Worm (Caenorhabditis elegans) whole organism, L4 larva: Measurements from ENCODE around the gene R07E3.4.
A peak's percentile ranks its signal among the peaks of the same experiment; 100 is the strongest.

Experiments
- D1046.2 ChIP-seq: fragments of 200-800 bp; sonication (Bioruptor generic); IDR thresholded peaks from 2 replicates; pipeline ENCODE4 v1.3.6; 2022; ENCODE audit warnings: missing genetic modification characterization, missing compliant biosample characterization
- F10B5.3 ChIP-seq: sonication (generic microtip); optimal IDR thresholded peaks from 2 replicates; lab custom pipeline; 2016; ENCODE audit warnings: mild to moderate bottlenecking, missing genetic modification characterization, missing compliant biosample characterization
- F49E8.2 ChIP-seq: sonication (generic microtip); optimal IDR thresholded peaks from 2 replicates; lab custom pipeline; 2016; ENCODE audit warnings: missing compliant biosample characterization, mild to moderate bottlenecking, missing genetic modification characterization, borderline replicate concordance
- Y105C5A.15 ChIP-seq: fragments of 200-800 bp; sonication (Bioruptor generic); IDR thresholded peaks from 2 replicates; pipeline ENCODE4 v1.3.6; 2022; ENCODE audit warnings: missing genetic modification characterization, missing compliant biosample characterization
- ZK337.2 ChIP-seq: fragments of 200-800 bp; sonication (Bioruptor generic); IDR thresholded peaks from 2 replicates; pipeline ENCODE4 v1.3.6; 2022; ENCODE audit warnings: missing genetic modification reagents, missing genetic modification characterization, missing compliant biosample characterization
- aha-1 ChIP-seq: fragments of 150-350 bp; peaks from one replicate; lab custom pipeline; 2014; ENCODE audit warnings: missing biosample characterization, missing genetic modification characterization
- ama-1 ChIP-seq: fragments of 150-350 bp; optimal IDR thresholded peaks from 2 replicates; lab custom pipeline; 2014; ENCODE audit warnings: inconsistent platforms, mixed read lengths
- ceh-62 ChIP-seq: sonication (generic microtip); optimal IDR thresholded peaks from 2 replicates; lab custom pipeline; 2017; ENCODE audit warnings: missing biosample characterization, missing genetic modification characterization
- ceh-82 ChIP-seq: sonication (generic microtip); optimal IDR thresholded peaks from 2 replicates; lab custom pipeline; 2017; ENCODE audit warnings: missing biosample characterization, missing genetic modification characterization
- daf-19 ChIP-seq: fragments of 200-800 bp; sonication (Bioruptor generic); conservative IDR thresholded peaks from 2 replicates; pipeline ENCODE4 v1.3.6; 2022; ENCODE audit warnings: missing genetic modification characterization, missing compliant biosample characterization
- dmd-9 ChIP-seq: fragments of 200-800 bp; sonication (Bioruptor generic); IDR thresholded peaks from 2 replicates; pipeline ENCODE4 v1.3.6; 2022; ENCODE audit warnings: missing genetic modification reagents, missing genetic modification characterization, missing compliant biosample characterization
- dve-1 ChIP-seq: sonication (generic microtip); optimal IDR thresholded peaks from 2 replicates; lab custom pipeline; 2017; ENCODE audit warnings: antibody characterized with exemption, mild to moderate bottlenecking, missing genetic modification characterization, missing compliant biosample characterization; ENCODE audit not compliant: insufficient read depth
- fkh-10 ChIP-seq: fragments of 150-350 bp; optimal IDR thresholded peaks from 2 replicates; lab custom pipeline; 2014; ENCODE audit warnings: missing biosample characterization, missing genetic modification reagents, missing genetic modification characterization
- hif-1 ChIP-seq, 2 experiments: sonication (generic microtip); optimal IDR thresholded peaks; 2 replicates each; lab custom pipeline; 2016 to 2017; ENCODE audit warnings: missing compliant biosample characterization in 2 of 2, missing genetic modification characterization in 2 of 2, missing genetic modification reagents in 2 of 2, missing genotype in 2 of 2, mild to moderate bottlenecking in 1 of 2
- hlh-11 ChIP-seq: fragments of 200-800 bp; sonication (Bioruptor generic); optimal IDR thresholded peaks from 2 replicates; lab custom pipeline; 2018; ENCODE audit warnings: mild to moderate bottlenecking, missing genetic modification characterization, missing compliant biosample characterization
- hlh-30 ChIP-seq: sonication (generic microtip); optimal IDR thresholded peaks from 2 replicates; lab custom pipeline; 2017; ENCODE audit warnings: antibody characterized with exemption, mild to moderate bottlenecking, missing genetic modification characterization, missing compliant biosample characterization; ENCODE audit not compliant: insufficient read depth
- hmg-1.1 ChIP-seq: fragments of 200-800 bp; sonication (Bioruptor generic); IDR thresholded peaks from 2 replicates; pipeline ENCODE4 v1.3.6; 2022; ENCODE audit warnings: missing genetic modification reagents, missing genetic modification characterization, missing compliant biosample characterization
- jun-1 ChIP-seq: fragments of 150-350 bp; optimal IDR thresholded peaks from 2 replicates; lab custom pipeline; 2014; ENCODE audit warnings: missing biosample characterization, missing genetic modification reagents, missing genetic modification characterization
- lin-15B ChIP-seq: fragments of 150-350 bp; sonication (generic microtip); optimal IDR thresholded peaks from 3 replicates; lab custom pipeline; 2014; ENCODE audit warnings: missing biosample characterization, missing genetic modification characterization
- lin-29 ChIP-seq: fragments of 200-800 bp; sonication (Bioruptor generic); IDR thresholded peaks from 2 replicates; pipeline ENCODE4 v1.3.6; 2022; ENCODE audit warnings: missing genetic modification reagents, missing genetic modification characterization, missing compliant biosample characterization
- lir-3 ChIP-seq: sonication (generic microtip); optimal IDR thresholded peaks from 2 replicates; lab custom pipeline; 2016; ENCODE audit warnings: mild to moderate bottlenecking, missing genetic modification characterization, missing compliant biosample characterization
- lsy-2 ChIP-seq, 2 experiments: fragments of 150-350 bp in 1 of 2; sonication (generic microtip) in 1 of 2; optimal IDR thresholded peaks; 2 replicates each; lab custom pipeline; 2014 to 2017; ENCODE audit warnings: missing biosample characterization in 2 of 2, missing genetic modification characterization in 2 of 2
- madf-5 ChIP-seq, 2 experiments: fragments of 200-800 bp; sonication (Bioruptor generic); IDR thresholded peaks; 2 replicates each; pipeline ENCODE4 v1.3.6; 2022; ENCODE audit warnings: missing compliant biosample characterization in 2 of 2, missing genetic modification characterization in 2 of 2
- madf-9 ChIP-seq: fragments of 200-800 bp; sonication (Bioruptor generic); conservative IDR thresholded peaks from 2 replicates; pipeline ENCODE4 v1.3.6; 2022; ENCODE audit warnings: missing genetic modification reagents, missing genetic modification characterization, missing compliant biosample characterization
- mdl-1 ChIP-seq, 2 experiments: fragments of 150-350 bp in 1 of 2; sonication (generic microtip) in 1 of 2; optimal IDR thresholded peaks; 2 replicates each; lab custom pipeline; 2014 to 2017; ENCODE audit warnings: missing biosample characterization in 2 of 2, missing genetic modification characterization in 2 of 2
- mdt-29 ChIP-seq: fragments of 200-800 bp; sonication (Bioruptor generic); IDR thresholded peaks from 2 replicates; pipeline ENCODE4 v1.3.6; 2022; ENCODE audit warnings: missing genetic modification reagents, missing genetic modification characterization, missing compliant biosample characterization
- mep-1 ChIP-seq: fragments of 150-350 bp; sonication (generic microtip); optimal IDR thresholded peaks from 3 replicates; lab custom pipeline; 2014; ENCODE audit warnings: missing biosample characterization, missing genetic modification characterization
- mxl-2 ChIP-seq: fragments of 200-800 bp; sonication (Bioruptor generic); conservative IDR thresholded peaks from 2 replicates; pipeline ENCODE4 v1.3.6; 2022; ENCODE audit warnings: missing genetic modification reagents, missing genetic modification characterization, missing compliant biosample characterization
- mxl-3 ChIP-seq: fragments of 200-800 bp; sonication (Bioruptor generic); optimal IDR thresholded peaks from 2 replicates; lab custom pipeline; 2018; ENCODE audit warnings: mild to moderate bottlenecking, missing genetic modification characterization, missing compliant biosample characterization
- nhr-25 ChIP-seq: sonication (generic microtip); optimal IDR thresholded peaks from 2 replicates; lab custom pipeline; 2017; ENCODE audit warnings: missing genetic modification characterization, mild to moderate bottlenecking, missing compliant biosample characterization, antibody characterized with exemption, moderate library complexity, borderline replicate concordance; ENCODE audit not compliant: insufficient read depth
- nhr-28 ChIP-seq: fragments of 150-350 bp; optimal IDR thresholded peaks from 2 replicates; lab custom pipeline; 2014; ENCODE audit warnings: missing biosample characterization, missing genetic modification characterization
- nhr-77 ChIP-seq: fragments of 150-350 bp; optimal IDR thresholded peaks from 2 replicates; lab custom pipeline; 2014; ENCODE audit warnings: missing biosample characterization, missing genetic modification characterization
- pqm-1 ChIP-seq: sonication (generic microtip); optimal IDR thresholded peaks from 2 replicates; lab custom pipeline; 2017; ENCODE audit warnings: missing biosample characterization, missing genetic modification characterization
- rbr-2 ChIP-seq: sonication (generic microtip); optimal IDR thresholded peaks from 2 replicates; lab custom pipeline; 2016; ENCODE audit warnings: missing genotype, missing genetic modification characterization, missing compliant biosample characterization
- saeg-2 ChIP-seq: fragments of 200-800 bp; sonication (Bioruptor generic); IDR thresholded peaks from 2 replicates; pipeline ENCODE4 v1.3.6; 2022; ENCODE audit warnings: missing genetic modification reagents, missing genetic modification characterization, missing compliant biosample characterization
- sdz-12 ChIP-seq: fragments of 200-800 bp; sonication (Bioruptor generic); optimal IDR thresholded peaks from 2 replicates; lab custom pipeline; 2018; ENCODE audit warnings: mild to moderate bottlenecking, missing genetic modification characterization, missing compliant biosample characterization
- set-16 ChIP-seq: fragments of 200-800 bp; sonication (Bioruptor generic); IDR thresholded peaks from 2 replicates; pipeline ENCODE4 v1.3.6; 2022; ENCODE audit warnings: missing genetic modification reagents, missing genetic modification characterization, missing compliant biosample characterization
- snpc-1.2 ChIP-seq: fragments of 200-800 bp; sonication (Bioruptor generic); IDR thresholded peaks from 2 replicates; pipeline ENCODE4 v1.3.6; 2022; ENCODE audit warnings: missing genetic modification reagents, missing genetic modification characterization, missing compliant biosample characterization
- spr-1 ChIP-seq: sonication (generic microtip); optimal IDR thresholded peaks from 2 replicates; lab custom pipeline; 2016; ENCODE audit warnings: mild to moderate bottlenecking, missing genetic modification characterization, missing compliant biosample characterization
- spr-3 ChIP-seq: fragments of 200-800 bp; sonication (Bioruptor generic); optimal IDR thresholded peaks from 2 replicates; lab custom pipeline; 2018; ENCODE audit warnings: mild to moderate bottlenecking, missing genetic modification characterization, missing compliant biosample characterization
- zag-1 ChIP-seq: fragments of 150-350 bp; optimal IDR thresholded peaks from 2 replicates; lab custom pipeline; 2014; ENCODE audit warnings: missing biosample characterization, missing genetic modification characterization
- zip-2 ChIP-seq: fragments of 150-350 bp; optimal IDR thresholded peaks from 2 replicates; lab custom pipeline; 2014; ENCODE audit warnings: missing biosample characterization, missing genetic modification characterization

The R07E3.4 gene

ce11 chrX:10310366-10310765 lies 22.8 kb downstream of the R07E3.4 start, which contains the start of gene F41E7.6:
Gene F41E7.6 (minus strand): TSS chrX:10310466.
- TF ChIP-seq spr-3 (GFP tag; lab: Kevin White, UChicago) (no peak), mep-1 (tag; lab: Kevin White, UChicago) (no peak), mdt-29 (GFP tag; lab: Robert Waterston, UW) (no peak), fkh-10 (GFP tag; lab: Kevin White, UChicago) (no peak), F10B5.3 (tag; lab: Kevin White, UChicago) (no peak), ceh-82 (tag; lab: Kevin White, UChicago) (no peak), zip-2 (tag; lab: Kevin White, UChicago) (no peak), jun-1 (no peak), sdz-12 (GFP tag; lab: Kevin White, UChicago) (no peak), mxl-2 (no peak), snpc-1.2 (GFP tag; lab: Robert Waterston, UW) (no peak), set-16 (GFP tag; lab: Robert Waterston, UW) (no peak), hmg-1.1 (GFP tag; lab: Robert Waterston, UW) (no peak), pqm-1 (tag; lab: Kevin White, UChicago) (no peak), madf-5 (GFP tag; IDR thresholded peaks at IDR 0.05; lab: Robert Waterston, UW) (no peak), lir-3 (tag; lab: Kevin White, UChicago) (no peak)

DNA sequence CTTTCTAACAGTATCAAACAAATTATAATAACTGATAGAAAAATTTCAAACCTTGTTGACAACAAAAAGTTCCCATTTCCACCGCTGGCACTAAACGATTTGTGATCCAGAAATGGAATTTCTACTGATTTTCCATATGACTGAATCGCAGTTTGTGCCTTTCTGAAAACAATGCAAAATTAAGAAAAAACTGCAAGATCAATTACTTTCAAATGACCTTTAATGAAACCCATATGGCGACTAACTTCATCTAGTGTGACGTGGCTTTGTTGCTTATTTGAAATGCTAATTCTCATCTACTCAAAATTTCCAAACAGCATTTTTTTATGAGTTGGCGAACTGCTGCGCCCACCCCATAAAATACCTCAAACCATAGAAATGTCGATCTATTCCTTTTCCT lies 25.7 kb downstream of the R07E3.4 start, which contains the start of gene F41E7.7:
TSS of gene F41E7.7 (plus strand) at position 301 of the 400 bp plus-strand sequence.
- no peak for TF ChIP-seq set-16 (GFP tag; lab: Robert Waterston, UW)
- TF ChIP-seq nhr-25 (tag; lab: Kevin White, UChicago): no peak

DNA sequence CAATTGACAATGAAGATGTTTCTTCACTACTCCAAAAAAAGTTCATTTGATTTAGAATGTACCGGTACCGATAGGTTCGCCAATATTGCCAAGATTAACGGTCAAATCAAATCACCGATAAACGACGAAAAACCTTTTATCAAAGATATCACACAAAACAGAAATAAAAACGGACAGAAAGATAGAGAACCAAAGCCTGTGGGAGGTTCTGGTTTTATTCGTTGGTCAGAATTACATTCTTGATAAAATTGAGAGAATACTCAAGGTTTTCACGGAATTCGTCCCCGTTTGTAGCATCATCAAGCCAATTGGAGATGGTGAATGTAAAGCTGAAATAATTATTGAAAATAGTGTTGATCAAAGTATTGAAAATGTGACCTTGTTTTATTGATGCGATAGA lies 26.2 kb downstream of the R07E3.4 start:
- TF ChIP-seq nhr-25 (tag; lab: Kevin White, UChicago) (peak; percentile 25), Y105C5A.15 (no peak), D1046.2 (GFP tag; lab: Robert Waterston, UW) (no peak), ceh-62 (no peak), spr-1 (no peak)

- TF ChIP-seq nhr-25 (tag; lab: Kevin White, UChicago): peak; percentile 29
- peak; percentile 22 for TF ChIP-seq mep-1 (tag; lab: Kevin White, UChicago)
- peak; percentile 49 for TF ChIP-seq aha-1 (tag; lab: Kevin White, UChicago)
- no peak for TF ChIP-seq mdt-29 (GFP tag; lab: Robert Waterston, UW)
- peak; percentile 9 for TF ChIP-seq dve-1 (tag; lab: Kevin White, UChicago)
- TF ChIP-seq, all 104 proteins: peak for 4
These were observed 26.9 kb downstream of the R07E3.4 start, which contains the start of gene cnc-8 for ce11 chrX:10306289-10306688. Gene cnc-8 (plus strand): TSS chrX:10306595.

ce11 chrX:10304178-10304577 lies 29.0 kb downstream of the R07E3.4 start, which contains the start of gene fipr-21:
Gene fipr-21 (plus strand): TSS chrX:10304529.
- peak in 1 of 2 experiments; percentile 21 for TF ChIP-seq mdl-1 (tag; optimal IDR thresholded peaks at IDR 0.05; lab: Kevin White, UChicago)
- TF ChIP-seq lin-15B: no peak
- no peak for TF ChIP-seq hif-1 (tag; optimal IDR thresholded peaks at IDR 0.05; lab: Kevin White, UChicago)
- TF ChIP-seq zag-1: no peak
- no peak for TF ChIP-seq mdt-29 (GFP tag; lab: Robert Waterston, UW)
- TF ChIP-seq daf-19 (GFP tag; lab: Robert Waterston, UW): no peak
- TF ChIP-seq hlh-11: no peak
- no peak for TF ChIP-seq ama-1 (lab: Kevin White, UChicago)
- TF ChIP-seq dmd-9 (GFP tag; lab: Robert Waterston, UW): no peak
- peak; percentile 32 for TF ChIP-seq hlh-30 (tag; lab: Kevin White, UChicago)
- no peak for TF ChIP-seq saeg-2 (GFP tag; lab: Robert Waterston, UW)
- no peak for TF ChIP-seq ceh-62
- peak; percentile 16 for TF ChIP-seq nhr-28 (tag; lab: Kevin White, UChicago)
- TF ChIP-seq F10B5.3 (tag; lab: Kevin White, UChicago): no peak
- TF ChIP-seq nhr-25 (tag; lab: Kevin White, UChicago): no peak
- peak; percentile 54 for TF ChIP-seq mxl-3 (GFP tag; lab: Kevin White, UChicago)
- no peak for TF ChIP-seq nhr-77 (tag; lab: Kevin White, UChicago)
- TF ChIP-seq rbr-2: no peak
- no peak for TF ChIP-seq madf-9 (GFP tag; lab: Robert Waterston, UW)
- no peak for TF ChIP-seq lsy-2 (tag; optimal IDR thresholded peaks at IDR 0.05; lab: Kevin White, UChicago)
- TF ChIP-seq F49E8.2: no peak
- no peak for TF ChIP-seq lin-29
- TF ChIP-seq ZK337.2: no peak
